Worm (Caenorhabditis elegans) whole organism, L4 larva: ENCODE results near the gene nmat-1.
A peak's percentile ranks its signal among the peaks of the same experiment; 100 is the strongest.

Source experiments
- F37D6.2 ChIP-seq: sonication (generic microtip); optimal IDR thresholded peaks from 2 replicates; lab custom pipeline; 2016; ENCODE audit warnings: mild to moderate bottlenecking, missing genetic modification characterization, missing compliant biosample characterization
- R02D3.7 ChIP-seq: fragments of 150-350 bp; sonication (generic microtip); optimal IDR thresholded peaks from 3 replicates; lab custom pipeline; 2014; ENCODE audit warnings: missing biosample characterization, missing genetic modification characterization
- Y48G9A.11 ChIP-seq: fragments of 200-800 bp; sonication (Bioruptor generic); IDR thresholded peaks from 2 replicates; pipeline ENCODE4 v1.3.6; 2022; ENCODE audit warnings: missing genetic modification reagents, missing genetic modification characterization, missing compliant biosample characterization
- ZK546.5 ChIP-seq, 2 experiments: sonication (generic microtip); optimal IDR thresholded peaks; 2 replicates each; lab custom pipeline; 2017; ENCODE audit warnings: missing biosample characterization in 2 of 2, missing genetic modification characterization in 2 of 2
- aha-1 ChIP-seq: fragments of 150-350 bp; peaks from one replicate; lab custom pipeline; 2014; ENCODE audit warnings: missing biosample characterization, missing genetic modification characterization
- aly-2 ChIP-seq: sonication (generic microtip); optimal IDR thresholded peaks from 2 replicates; lab custom pipeline; 2018; ENCODE audit warnings: missing biosample characterization, missing genetic modification characterization
- ceh-28 ChIP-seq: fragments of 150-350 bp; optimal IDR thresholded peaks from 2 replicates; lab custom pipeline; 2014; ENCODE audit warnings: missing biosample characterization, missing genetic modification reagents, missing genetic modification characterization
- ces-1 ChIP-seq: fragments of 150-350 bp; sonication (generic microtip); optimal IDR thresholded peaks from 4 replicates; lab custom pipeline; 2014; ENCODE audit warnings: missing biosample characterization, missing genetic modification reagents, missing genetic modification characterization
- cey-2 ChIP-seq: sonication (generic microtip); optimal IDR thresholded peaks from 3 replicates; lab custom pipeline; 2017; ENCODE audit warnings: missing genetic modification characterization, mild to moderate bottlenecking, missing compliant biosample characterization, antibody characterized with exemption, borderline replicate concordance; ENCODE audit not compliant: insufficient read depth
- daf-16 ChIP-seq, 3 experiments: sonication (generic microtip); optimal IDR thresholded peaks; 2 replicates each; lab custom pipeline; 2016 to 2017; ENCODE audit warnings: missing genetic modification characterization in 3 of 3, missing genetic modification reagents in 3 of 3, mild to moderate bottlenecking in 2 of 3, missing compliant biosample characterization in 2 of 3, missing biosample characterization in 1 of 3, moderate library complexity in 1 of 3
- dmd-6 ChIP-seq: fragments of 200-800 bp; sonication (Bioruptor generic); IDR thresholded peaks from 2 replicates; pipeline ENCODE4 v1.3.6; 2022; ENCODE audit warnings: missing genetic modification reagents, missing genetic modification characterization, missing compliant biosample characterization
- dmd-8 ChIP-seq: fragments of 200-800 bp; sonication (Bioruptor generic); IDR thresholded peaks from 2 replicates; pipeline ENCODE4 v1.3.6; 2022; ENCODE audit warnings: missing genetic modification characterization, missing compliant biosample characterization
- dve-1 ChIP-seq: sonication (generic microtip); optimal IDR thresholded peaks from 2 replicates; lab custom pipeline; 2017; ENCODE audit warnings: antibody characterized with exemption, mild to moderate bottlenecking, missing genetic modification characterization, missing compliant biosample characterization; ENCODE audit not compliant: insufficient read depth
- egl-43 ChIP-seq: fragments of 200-800 bp; sonication (Bioruptor generic); IDR thresholded peaks from 2 replicates; pipeline ENCODE4 v1.3.6; 2022; ENCODE audit warnings: missing genetic modification reagents, missing genetic modification characterization, missing compliant biosample characterization
- fos-1 ChIP-seq: fragments of 150-350 bp; optimal IDR thresholded peaks from 2 replicates; lab custom pipeline; 2014; ENCODE audit warnings: missing biosample characterization, missing genetic modification characterization
- gei-8 ChIP-seq: fragments of 200-800 bp; sonication (Bioruptor generic); optimal IDR thresholded peaks from 2 replicates; lab custom pipeline; 2018; ENCODE audit warnings: mild to moderate bottlenecking, missing genetic modification characterization, missing compliant biosample characterization
- hlh-11 ChIP-seq: fragments of 200-800 bp; sonication (Bioruptor generic); optimal IDR thresholded peaks from 2 replicates; lab custom pipeline; 2018; ENCODE audit warnings: mild to moderate bottlenecking, missing genetic modification characterization, missing compliant biosample characterization
- hlh-30 ChIP-seq: sonication (generic microtip); optimal IDR thresholded peaks from 2 replicates; lab custom pipeline; 2017; ENCODE audit warnings: antibody characterized with exemption, mild to moderate bottlenecking, missing genetic modification characterization, missing compliant biosample characterization; ENCODE audit not compliant: insufficient read depth
- jun-1 ChIP-seq: fragments of 150-350 bp; optimal IDR thresholded peaks from 2 replicates; lab custom pipeline; 2014; ENCODE audit warnings: missing biosample characterization, missing genetic modification reagents, missing genetic modification characterization
- madf-9 ChIP-seq: fragments of 200-800 bp; sonication (Bioruptor generic); conservative IDR thresholded peaks from 2 replicates; pipeline ENCODE4 v1.3.6; 2022; ENCODE audit warnings: missing genetic modification reagents, missing genetic modification characterization, missing compliant biosample characterization
- mep-1 ChIP-seq: fragments of 150-350 bp; sonication (generic microtip); optimal IDR thresholded peaks from 3 replicates; lab custom pipeline; 2014; ENCODE audit warnings: missing biosample characterization, missing genetic modification characterization
- mxl-2 ChIP-seq: fragments of 200-800 bp; sonication (Bioruptor generic); conservative IDR thresholded peaks from 2 replicates; pipeline ENCODE4 v1.3.6; 2022; ENCODE audit warnings: missing genetic modification reagents, missing genetic modification characterization, missing compliant biosample characterization
- nhr-111 ChIP-seq: fragments of 200-800 bp; sonication (Bioruptor generic); optimal IDR thresholded peaks from 2 replicates; lab custom pipeline; 2018; ENCODE audit warnings: mild to moderate bottlenecking, missing genetic modification characterization, missing compliant biosample characterization
- nhr-28 ChIP-seq: fragments of 150-350 bp; optimal IDR thresholded peaks from 2 replicates; lab custom pipeline; 2014; ENCODE audit warnings: missing biosample characterization, missing genetic modification characterization
- nhr-76 ChIP-seq: fragments of 150-350 bp; optimal IDR thresholded peaks from 2 replicates; lab custom pipeline; 2014; ENCODE audit warnings: missing biosample characterization, missing genetic modification characterization
- pqm-1 ChIP-seq: sonication (generic microtip); optimal IDR thresholded peaks from 2 replicates; lab custom pipeline; 2017; ENCODE audit warnings: missing biosample characterization, missing genetic modification characterization
- rbr-2 ChIP-seq: sonication (generic microtip); optimal IDR thresholded peaks from 2 replicates; lab custom pipeline; 2016; ENCODE audit warnings: missing genotype, missing genetic modification characterization, missing compliant biosample characterization
- sdz-12 ChIP-seq: fragments of 200-800 bp; sonication (Bioruptor generic); optimal IDR thresholded peaks from 2 replicates; lab custom pipeline; 2018; ENCODE audit warnings: mild to moderate bottlenecking, missing genetic modification characterization, missing compliant biosample characterization
- set-16 ChIP-seq: fragments of 200-800 bp; sonication (Bioruptor generic); IDR thresholded peaks from 2 replicates; pipeline ENCODE4 v1.3.6; 2022; ENCODE audit warnings: missing genetic modification reagents, missing genetic modification characterization, missing compliant biosample characterization
- tag-97 ChIP-seq: fragments of 200-800 bp; sonication (Bioruptor generic); IDR thresholded peaks from 2 replicates; pipeline ENCODE4 v1.3.6; 2022; ENCODE audit warnings: missing genetic modification characterization, missing compliant biosample characterization
- tra-1 ChIP-seq: fragments of 200-800 bp; sonication (Bioruptor generic); IDR thresholded peaks from 2 replicates; pipeline ENCODE4 v1.3.6; 2022; ENCODE audit warnings: missing genetic modification reagents, missing genetic modification characterization, missing compliant biosample characterization
- unc-39 ChIP-seq: sonication (generic microtip); optimal IDR thresholded peaks from 2 replicates; lab custom pipeline; 2017; ENCODE audit warnings: missing biosample characterization, missing genetic modification characterization
- unc-62 ChIP-seq, 3 experiments: fragments of 150-350 bp in 1 of 3; sonication (generic microtip); optimal IDR thresholded peaks in 2 of 3; peaks in 1 of 3; 1 replicate in 1 of 3; 2 replicates in 2 of 3; lab custom pipeline; 2014 to 2017; ENCODE audit warnings: missing biosample characterization in 3 of 3, missing genetic modification characterization in 3 of 3, missing genetic modification reagents in 3 of 3, missing genotype in 1 of 3
- ztf-11 ChIP-seq: fragments of 150-350 bp; optimal IDR thresholded peaks from 2 replicates; lab custom pipeline; 2014; ENCODE audit warnings: missing biosample characterization, missing genetic modification characterization

nmat-1 gene

ce11 chrX:12005499-12005959 is 12.3 kb downstream of the nmat-1 start, which contains the start of gene sma-5:
sma-5 (minus strand) TSS chrX:12005549.
- TF ChIP-seq unc-62 (GFP tag; optimal IDR thresholded peaks at IDR 0.05 in 1 of 2; lab: Kevin White, UChicago) (peak in 1 of 2 experiments; percentile 65), unc-62 (tag; optimal IDR thresholded peaks at IDR 0.05; lab: Kevin White, UChicago) (no peak), sdz-12 (GFP tag; lab: Kevin White, UChicago) (no peak), F37D6.2 (no peak), aha-1 (peak; percentile 51), tag-97 (GFP tag; lab: Robert Waterston, UW) (no peak), ZK546.5 (tag; optimal IDR thresholded peaks at IDR 0.05; lab: Kevin White, UChicago) (no peak), mxl-2 (GFP tag; lab: Robert Waterston, UW) (no peak)

- TF ChIP-seq mxl-2 (GFP tag; lab: Robert Waterston, UW) (no peak), Y48G9A.11 (GFP tag; lab: Robert Waterston, UW) (no peak), hlh-11 (peak; percentile 63), dmd-6 (GFP tag; lab: Robert Waterston, UW) (peak; percentile 72), pqm-1 (peak; percentile 51), tra-1 (GFP tag; lab: Robert Waterston, UW) (0 out of 2 replicates have a peak, but pooled peaks have one; percentile 17), nhr-28 (tag; lab: Kevin White, UChicago) (peak; percentile 8), daf-16 (GFP tag; optimal IDR thresholded peaks at IDR 0.05; lab: Kevin White, UChicago) (no peak), daf-16 (tag; optimal IDR thresholded peaks at IDR 0.05; lab: Kevin White, UChicago) (peak; percentile 91), dve-1 (tag; lab: Kevin White, UChicago) (peak; percentile 8)
- TF ChIP-seq, all 104 proteins: peak for 7
Observed at ce11 chrX:12004925-12005324, 12.9 kb downstream of the nmat-1 start.

ce11 chrX:12003969-12004368 is 13.9 kb downstream of the nmat-1 start:
- no peak for TF ChIP-seq fos-1 (tag; lab: Kevin White, UChicago)
- no peak for TF ChIP-seq daf-16 (GFP tag; optimal IDR thresholded peaks at IDR 0.05; lab: Kevin White, UChicago)
- peak; percentile 33 for TF ChIP-seq daf-16 (tag; optimal IDR thresholded peaks at IDR 0.05; lab: Kevin White, UChicago)
- no peak for TF ChIP-seq unc-39 (tag; lab: Kevin White, UChicago)
- no peak for TF ChIP-seq rbr-2 (tag; lab: Kevin White, UChicago)
- TF ChIP-seq R02D3.7 (tag; lab: Kevin White, UChicago) = no peak
- peak; percentile 20 for TF ChIP-seq hlh-11
- no peak for TF ChIP-seq dmd-8 (GFP tag; lab: Robert Waterston, UW)
- peak in 1 of 2 experiments; percentile 38 for TF ChIP-seq unc-62 (GFP tag; optimal IDR thresholded peaks at IDR 0.05 in 1 of 2; lab: Kevin White, UChicago)
- no peak for TF ChIP-seq unc-62 (tag; optimal IDR thresholded peaks at IDR 0.05; lab: Kevin White, UChicago)
- no peak for TF ChIP-seq madf-9
- no peak for TF ChIP-seq cey-2 (tag; lab: Kevin White, UChicago)
- TF ChIP-seq egl-43 (GFP tag; lab: Robert Waterston, UW) = no peak
- no peak for TF ChIP-seq mep-1 (tag; lab: Kevin White, UChicago)
- no peak for TF ChIP-seq hlh-30
- no peak for TF ChIP-seq set-16
- TF ChIP-seq ztf-11 (tag; lab: Kevin White, UChicago) = no peak
- TF ChIP-seq ces-1 (GFP tag; lab: Kevin White, UChicago) = no peak
- peak; percentile 21 for TF ChIP-seq pqm-1
- no peak for TF ChIP-seq nhr-111 (GFP tag; lab: Kevin White, UChicago)
- TF ChIP-seq ceh-28 (tag; lab: Kevin White, UChicago) = no peak
- peak; percentile 2 for TF ChIP-seq dve-1 (tag; lab: Kevin White, UChicago)
- TF ChIP-seq nhr-76 (tag; lab: Kevin White, UChicago) = no peak
- no peak for TF ChIP-seq jun-1 (tag; lab: Kevin White, UChicago)
- TF ChIP-seq gei-8 (GFP tag; lab: Kevin White, UChicago) = no peak
- peak; percentile 1 for TF ChIP-seq nhr-28 (tag; lab: Kevin White, UChicago)
- no peak for TF ChIP-seq sdz-12 (GFP tag; lab: Kevin White, UChicago)
- TF ChIP-seq aly-2 = no peak
- no peak for TF ChIP-seq ZK546.5 (tag; optimal IDR thresholded peaks at IDR 0.05; lab: Kevin White, UChicago)
